Fruit fly (Drosophila melanogaster) whole organism, embryonic: ENCODE measurements around the gene PpV.

Experiments
- Antp ChIP-seq: fragments of 200-800 bp; sonication (Bioruptor generic); optimal IDR thresholded peaks from 3 replicates; lab custom pipeline; 2016; ENCODE audit warnings: missing biosample characterization, missing genetic modification characterization
- CG10366 ChIP-seq: fragments of 200-800 bp; sonication (Bioruptor generic); IDR thresholded peaks from 2 replicates; pipeline ENCODE4 v1.3.6; 2022; ENCODE audit warnings: missing biosample characterization, missing genetic modification characterization
- CG1233 ChIP-seq: fragments of 200-800 bp; sonication (Bioruptor generic); optimal IDR thresholded peaks from 4 replicates; lab custom pipeline; 2018; ENCODE audit warnings: missing biosample characterization, mild to moderate bottlenecking, missing genetic modification characterization
- CG14965 ChIP-seq: fragments of 200-800 bp; sonication (Bioruptor generic); optimal IDR thresholded peaks from 2 replicates; lab custom pipeline; 2016; ENCODE audit warnings: missing biosample characterization, missing genetic modification characterization, borderline replicate concordance
- CG15269 ChIP-seq: fragments of 200-800 bp; sonication (Bioruptor generic); optimal IDR thresholded peaks from 2 replicates; lab custom pipeline; 2018; ENCODE audit warnings: missing biosample characterization, mild to moderate bottlenecking, missing genetic modification characterization, moderate library complexity
- CG15514 ChIP-seq: fragments of 200-800 bp; sonication (Bioruptor generic); optimal IDR thresholded peaks from 3 replicates; lab custom pipeline; 2017; ENCODE audit warnings: missing biosample characterization, missing genetic modification characterization, mild to moderate bottlenecking, moderate library complexity, missing genetic modification reagents
- CG17568 ChIP-seq: fragments of 200-800 bp; sonication (Bioruptor generic); optimal IDR thresholded peaks from 2 replicates; lab custom pipeline; 2018; ENCODE audit warnings: missing biosample characterization, mild to moderate bottlenecking, missing genetic modification characterization, moderate library complexity
- CG2116 ChIP-seq: fragments of 200-800 bp; sonication (Bioruptor generic); optimal IDR thresholded peaks from 3 replicates; lab custom pipeline; 2018; ENCODE audit warnings: missing biosample characterization, mild to moderate bottlenecking, missing genetic modification characterization
- CG2875 ChIP-seq: fragments of 200-800 bp; sonication (Bioruptor generic); optimal IDR thresholded peaks from 2 replicates; lab custom pipeline; 2017; ENCODE audit warnings: missing biosample characterization, mild to moderate bottlenecking, missing genetic modification characterization, missing genetic modification reagents
- CG31365 ChIP-seq: fragments of 200-800 bp; sonication (Bioruptor generic); optimal IDR thresholded peaks from 2 replicates; lab custom pipeline; 2018; ENCODE audit warnings: missing biosample characterization, mild to moderate bottlenecking, missing genetic modification characterization
- CG31441 ChIP-seq: fragments of 200-800 bp; sonication (Bioruptor generic); IDR thresholded peaks from 2 replicates; pipeline ENCODE4 v1.3.6; 2022; ENCODE audit warnings: missing biosample characterization, missing genetic modification characterization
- CG4707 ChIP-seq: fragments of 200-800 bp; sonication (Bioruptor generic); optimal IDR thresholded peaks from 2 replicates; lab custom pipeline; 2018; ENCODE audit warnings: missing biosample characterization, mild to moderate bottlenecking, missing genetic modification characterization, moderate library complexity
- CG5953 ChIP-seq: fragments of 200-800 bp; sonication (Bioruptor generic); IDR thresholded peaks from 2 replicates; pipeline ENCODE4 v1.3.6; 2022; ENCODE audit warnings: missing biosample characterization, missing genetic modification characterization
- CG7839 ChIP-seq: fragments of 200-800 bp; sonication (Bioruptor generic); optimal IDR thresholded peaks from 3 replicates; lab custom pipeline; 2018; ENCODE audit warnings: missing biosample characterization, mild to moderate bottlenecking, missing genetic modification characterization, moderate library complexity
- CG9876 ChIP-seq: fragments of 200-800 bp; sonication (Bioruptor generic); optimal IDR thresholded peaks from 2 replicates; lab custom pipeline; 2016; ENCODE audit warnings: missing biosample characterization, missing genetic modification characterization
- Dbx ChIP-seq: fragments of 200-800 bp; sonication (Bioruptor generic); IDR thresholded peaks from 3 replicates; pipeline ENCODE4 v1.3.6; 2022; ENCODE audit warnings: missing biosample characterization, missing genetic modification characterization
- Dref ChIP-seq: fragments of 200-800 bp; sonication (Bioruptor generic); IDR thresholded peaks from 2 replicates; pipeline ENCODE4 v1.3.6; 2022; ENCODE audit warnings: missing biosample characterization, missing genetic modification characterization
- Fer1 ChIP-seq: fragments of 200-800 bp; sonication (Bioruptor generic); optimal IDR thresholded peaks from 2 replicates; lab custom pipeline; 2017; ENCODE audit warnings: missing biosample characterization, mild to moderate bottlenecking, missing genetic modification characterization
- H15 ChIP-seq: fragments of 200-800 bp; sonication (Bioruptor generic); IDR thresholded peaks from 3 replicates; pipeline ENCODE4 v1.3.6; 2022; ENCODE audit warnings: missing biosample characterization, missing genetic modification characterization
- HLHmδ ChIP-seq: fragments of 200-800 bp; sonication (Bioruptor generic); optimal IDR thresholded peaks from 2 replicates; lab custom pipeline; 2018; ENCODE audit warnings: missing biosample characterization, mild to moderate bottlenecking, missing genetic modification characterization, moderate library complexity
- Hr78 ChIP-seq, 2 experiments: fragments of 200-800 bp in 1 of 2; fragments of >200 bp in 1 of 2; sonication (Bioruptor generic) in 1 of 2; optimal IDR thresholded peaks; 2 replicates each; lab custom pipeline; 2017 to 2019; ENCODE audit warnings: missing biosample characterization in 2 of 2, missing genetic modification characterization in 2 of 2, mild to moderate bottlenecking in 1 of 2, moderate library complexity in 1 of 2
- Kr ChIP-seq: fragments of 200-800 bp; sonication (Bioruptor generic); optimal IDR thresholded peaks from 2 replicates; lab custom pipeline; 2017; ENCODE audit warnings: missing biosample characterization, mild to moderate bottlenecking, missing genetic modification characterization
- Lhr ChIP-seq: fragments of 200-800 bp; sonication (Bioruptor generic); optimal IDR thresholded peaks from 3 replicates; lab custom pipeline; 2017; ENCODE audit warnings: mild to moderate bottlenecking, missing biosample characterization, missing genetic modification reagents, missing genetic modification characterization
- Nf-YA ChIP-seq: fragments of 200-800 bp; sonication (Bioruptor generic); IDR thresholded peaks from 2 replicates; pipeline ENCODE4 v1.3.6; 2022; ENCODE audit warnings: missing biosample characterization, missing genetic modification characterization
- Poxn ChIP-seq: fragments of 200-800 bp; sonication (Bioruptor generic); IDR thresholded peaks from 2 replicates; pipeline ENCODE4 v1.3.6; 2022; ENCODE audit warnings: missing biosample characterization, missing genetic modification characterization
- Six4 ChIP-seq: fragments of 200-800 bp; sonication (Bioruptor generic); optimal IDR thresholded peaks from 2 replicates; lab custom pipeline; 2016; ENCODE audit warnings: missing biosample characterization, missing genetic modification characterization
- Sox102F ChIP-seq: fragments of 200-800 bp; sonication (Bioruptor generic); optimal IDR thresholded peaks from 2 replicates; lab custom pipeline; 2018; ENCODE audit warnings: missing biosample characterization, mild to moderate bottlenecking, missing genetic modification characterization, moderate library complexity
- Sry-δ ChIP-seq: fragments of 200-800 bp; sonication (Bioruptor generic); optimal IDR thresholded peaks from 2 replicates; lab custom pipeline; 2016; ENCODE audit warnings: missing biosample characterization, missing genetic modification characterization
- amos ChIP-seq: fragments of 200-800 bp; sonication (Bioruptor generic); IDR thresholded peaks from 2 replicates; pipeline ENCODE4 v1.3.6; 2022; ENCODE audit warnings: missing biosample characterization, missing genetic modification characterization; ENCODE audit not compliant: partially characterized antibody
- ap ChIP-seq: fragments of 200-800 bp; sonication (Bioruptor generic); IDR thresholded peaks from 2 replicates; pipeline ENCODE4 v1.3.6; 2022; ENCODE audit warnings: missing biosample characterization, missing genetic modification characterization
- ara ChIP-seq: fragments of 200-800 bp; sonication (Bioruptor generic); IDR thresholded peaks from 2 replicates; pipeline ENCODE4 v1.3.6; 2022; ENCODE audit warnings: missing biosample characterization, missing genetic modification characterization
- bab2 ChIP-seq: fragments of 200-800 bp; sonication (Bioruptor generic); optimal IDR thresholded peaks from 2 replicates; lab custom pipeline; 2016; ENCODE audit warnings: missing biosample characterization, missing genetic modification characterization
- bigmax ChIP-seq: fragments of 200-800 bp; sonication (Bioruptor generic); optimal IDR thresholded peaks from 2 replicates; lab custom pipeline; 2018; ENCODE audit warnings: missing biosample characterization, mild to moderate bottlenecking, missing genetic modification characterization
- br ChIP-seq: fragments of >200 bp; optimal IDR thresholded peaks from 2 replicates; lab custom pipeline; 2017
- cad ChIP-seq: fragments of >200 bp; optimal IDR thresholded peaks from 2 replicates; lab custom pipeline; 2017; ENCODE audit warnings: missing biosample characterization, missing genetic modification characterization
- cato ChIP-seq: fragments of 200-800 bp; sonication (Bioruptor generic); optimal IDR thresholded peaks from 2 replicates; lab custom pipeline; 2016; ENCODE audit warnings: missing biosample characterization, missing genetic modification characterization, borderline replicate concordance
- chm ChIP-seq: fragments of 200-800 bp; sonication (Bioruptor generic); IDR thresholded peaks from 2 replicates; pipeline ENCODE4 v1.3.6; 2022; ENCODE audit warnings: missing biosample characterization, missing genetic modification characterization
- chn ChIP-seq: fragments of 200-800 bp; sonication (Bioruptor generic); optimal IDR thresholded peaks from 2 replicates; lab custom pipeline; 2016; ENCODE audit warnings: missing biosample characterization, missing genetic modification characterization
- ci ChIP-seq: fragments of 200-800 bp; sonication (Bioruptor generic); IDR thresholded peaks from 3 replicates; pipeline ENCODE4 v1.3.6; 2022; ENCODE audit warnings: missing biosample characterization, missing genetic modification characterization
- cwo ChIP-seq: fragments of 200-800 bp; sonication (Bioruptor generic); optimal IDR thresholded peaks from 3 replicates; lab custom pipeline; 2017; ENCODE audit warnings: missing biosample characterization, missing genetic modification characterization, mild to moderate bottlenecking, moderate library complexity, missing genetic modification reagents
- disco-r ChIP-seq: fragments of 200-800 bp; sonication (Bioruptor generic); optimal IDR thresholded peaks from 2 replicates; lab custom pipeline; 2016; ENCODE audit warnings: missing biosample characterization, missing genetic modification characterization
- gsb ChIP-seq: fragments of 200-800 bp; sonication (Bioruptor generic); IDR thresholded peaks from 2 replicates; pipeline ENCODE4 v1.3.6; 2022; ENCODE audit warnings: missing biosample characterization, missing genetic modification characterization
- mirr ChIP-seq: fragments of 200-800 bp; sonication (Bioruptor generic); optimal IDR thresholded peaks from 3 replicates; lab custom pipeline; 2018; ENCODE audit warnings: missing biosample characterization, mild to moderate bottlenecking, missing genetic modification characterization
- org-1 ChIP-seq: fragments of 200-800 bp; sonication (Bioruptor generic); optimal IDR thresholded peaks from 2 replicates; lab custom pipeline; 2017; ENCODE audit warnings: missing biosample characterization, missing genetic modification characterization
- phol ChIP-seq: fragments of 200-800 bp; sonication (Bioruptor generic); optimal IDR thresholded peaks from 3 replicates; lab custom pipeline; 2018; ENCODE audit warnings: missing biosample characterization, mild to moderate bottlenecking, missing genetic modification characterization, moderate library complexity
- slp2 ChIP-seq: fragments of 200-800 bp; sonication (Bioruptor generic); optimal IDR thresholded peaks from 2 replicates; lab custom pipeline; 2016; ENCODE audit warnings: missing biosample characterization, missing genetic modification characterization
- sqz ChIP-seq: fragments of 200-800 bp; sonication (Bioruptor generic); optimal IDR thresholded peaks from 3 replicates; lab custom pipeline; 2018; ENCODE audit warnings: missing biosample characterization, mild to moderate bottlenecking, missing genetic modification characterization
- trem ChIP-seq: fragments of 200-800 bp; optimal IDR thresholded peaks from 3 replicates; lab custom pipeline; 2019; ENCODE audit warnings: missing biosample characterization, mild to moderate bottlenecking, missing genetic modification characterization, moderate library complexity
- tx ChIP-seq: fragments of 200-800 bp; sonication (Bioruptor generic); optimal IDR thresholded peaks from 2 replicates; lab custom pipeline; 2016; ENCODE audit warnings: missing biosample characterization, missing genetic modification characterization
- vnd ChIP-seq: fragments of 200-800 bp; sonication (Bioruptor generic); IDR thresholded peaks from 3 replicates; pipeline ENCODE4 v1.3.6; 2022; ENCODE audit warnings: missing biosample characterization, missing genetic modification characterization; ENCODE audit not compliant: partially characterized antibody
- vvl ChIP-seq: fragments of 200-800 bp; sonication (Bioruptor generic); IDR thresholded peaks from 2 replicates; pipeline ENCODE4 v1.3.6; 2022; ENCODE audit warnings: missing biosample characterization, missing genetic modification characterization
- yki ChIP-seq: fragments of >200 bp; optimal IDR thresholded peaks from 3 replicates; lab custom pipeline; 2018

PpV gene

dm6 chrX:6375636-6376035 lies 2.9 kb upstream of the PpV start (continued):
- TF ChIP-seq Nf-YA (GFP tag; lab: Robert Waterston, UW) = no peak
- no peak for TF ChIP-seq amos (GFP tag; lab: Robert Waterston, UW)
- no peak for TF ChIP-seq vvl (GFP tag; lab: Robert Waterston, UW)
- TF ChIP-seq cwo (GFP tag; lab: Kevin White, UChicago) = peak; percentile 61
- peak; percentile 68 for TF ChIP-seq CG7839
- no peak for TF ChIP-seq CG4707 (GFP tag; lab: Kevin White, UChicago)
- TF ChIP-seq ci (GFP tag; lab: Robert Waterston, UW) = peak; percentile 53; the same call in 1 of the 3 replicates
- TF ChIP-seq CG15514 (GFP tag; lab: Kevin White, UChicago) = peak; percentile 48
- TF ChIP-seq tx (GFP tag; lab: Kevin White, UChicago) = no peak
- TF ChIP-seq bigmax = no peak
- peak; percentile 51; the same call in 1 of the 2 replicates for TF ChIP-seq CG31441 (GFP tag; lab: Robert Waterston, UW)
- no peak for TF ChIP-seq Dref (GFP tag; lab: Robert Waterston, UW)
- TF ChIP-seq disco-r (GFP tag; lab: Kevin White, UChicago) = no peak
- 0 out of 2 replicates have a peak, but pooled peaks have one; percentile 33 for TF ChIP-seq chm (GFP tag; lab: Robert Waterston, UW)
- no peak for TF ChIP-seq br
- TF ChIP-seq ara (GFP tag; lab: Robert Waterston, UW) = peak; percentile 48; the same call in 1 of the 2 replicates
- no peak for TF ChIP-seq CG5953 (GFP tag; lab: Robert Waterston, UW)
- TF ChIP-seq cato (GFP tag; lab: Kevin White, UChicago) = no peak
- no peak for TF ChIP-seq sqz (GFP tag; lab: Kevin White, UChicago)
- TF ChIP-seq cad = no peak
- peak; percentile 49 for TF ChIP-seq org-1 (GFP tag; lab: Kevin White, UChicago)
- peak; percentile 1 for TF ChIP-seq trem
- TF ChIP-seq Antp (GFP tag; lab: Kevin White, UChicago) = peak; percentile 30
- no peak for TF ChIP-seq gsb
- TF ChIP-seq CG10366 (GFP tag; lab: Robert Waterston, UW) = no peak; the same call in 1 of the 2 replicates
- peak; percentile 40; the same call in 1 of the 3 replicates for TF ChIP-seq Dbx (GFP tag; lab: Robert Waterston, UW)
- TF ChIP-seq slp2 (GFP tag; lab: Kevin White, UChicago) = no peak
- TF ChIP-seq H15 (GFP tag; lab: Robert Waterston, UW) = no peak
- TF ChIP-seq Kr = no peak
- TF ChIP-seq bab2 = peak; percentile 42
- TF ChIP-seq Lhr = no peak
- no peak for TF ChIP-seq mirr
- TF ChIP-seq CG2875 (GFP tag; lab: Kevin White, UChicago) = no peak
- TF ChIP-seq CG1233 (GFP tag; lab: Kevin White, UChicago) = peak; percentile 18
- TF ChIP-seq CG2116 (GFP tag; lab: Kevin White, UChicago) = no peak
- no peak for TF ChIP-seq yki (lab: Kevin White, UChicago)
- TF ChIP-seq HLHmδ (GFP tag; lab: Kevin White, UChicago) = no peak
- TF ChIP-seq CG15269 (tag; lab: Kevin White, UChicago) = peak; percentile 60
- TF ChIP-seq chn (GFP tag; lab: Kevin White, UChicago) = peak; percentile 39
- TF ChIP-seq ap (GFP tag; lab: Robert Waterston, UW) = 0 out of 2 replicates have a peak, but pooled peaks have one; percentile 3
- no peak for TF ChIP-seq vnd (GFP tag; lab: Robert Waterston, UW)
- no peak for TF ChIP-seq CG31365 (tag; lab: Kevin White, UChicago)
- no peak for TF ChIP-seq CG9876 (GFP tag; lab: Kevin White, UChicago)
- no peak for TF ChIP-seq CG14965 (GFP tag; lab: Kevin White, UChicago)
- TF ChIP-seq Fer1 (GFP tag; lab: Kevin White, UChicago) = peak; percentile 79
- TF ChIP-seq phol (tag; lab: Kevin White, UChicago) = peak; percentile 40
- TF ChIP-seq Hr78 (GFP tag; optimal IDR thresholded peaks at IDR 0.05; lab: Kevin White, UChicago) = no peak
- peak; percentile 28 for TF ChIP-seq Sox102F (GFP tag; lab: Kevin White, UChicago)
- peak; percentile 17 for TF ChIP-seq Six4 (GFP tag; lab: Kevin White, UChicago)
- no peak for TF ChIP-seq CG17568 (GFP tag; lab: Kevin White, UChicago)
- TF ChIP-seq Poxn (GFP tag; lab: Robert Waterston, UW) = no peak
- TF ChIP-seq Sry-δ (GFP tag; lab: Kevin White, UChicago) = no peak
